Fruit fly (Drosophila melanogaster): ENCODE data around the gene Trp1.

Trp1 gene

DNA sequence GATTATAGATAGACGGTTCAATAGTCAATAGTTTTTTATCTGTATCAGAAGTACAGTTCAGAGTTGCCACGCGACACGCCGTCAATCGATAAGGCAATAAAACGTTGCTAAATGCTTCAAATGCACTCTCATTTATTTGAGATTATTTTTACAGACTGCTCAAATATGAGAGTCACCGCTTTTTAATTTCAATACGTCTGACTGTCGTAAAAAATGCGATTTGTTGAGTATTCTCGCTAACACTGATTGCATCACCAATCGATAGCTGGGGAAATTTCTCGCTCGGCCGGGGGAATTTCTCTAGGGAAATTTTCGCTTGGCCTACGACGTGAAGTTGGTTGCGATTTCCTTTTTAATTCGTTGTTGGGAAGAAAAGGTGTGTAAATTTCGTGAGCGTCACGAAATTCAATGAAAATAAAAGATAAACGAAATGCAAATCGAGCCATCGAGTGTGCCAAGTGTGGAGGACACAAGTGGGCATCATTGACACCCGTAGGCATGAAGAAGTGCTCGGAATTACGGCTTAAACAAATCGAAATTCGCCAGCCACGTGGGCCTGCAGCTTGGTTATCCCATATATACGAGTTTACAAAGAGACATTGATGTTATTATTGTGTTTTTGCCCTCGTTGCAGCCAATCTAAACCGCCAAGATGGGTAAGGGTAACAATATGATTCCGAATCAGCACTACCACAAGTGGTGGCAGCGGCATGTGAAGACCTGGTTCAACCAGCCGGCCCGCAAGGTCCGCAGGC is 42.0 kb upstream of the Trp1 start, which contains the start of the genes Dref and RpL13 (continued):
- peak; percentile 81 for TF ChIP-seq grau (tag; optimal IDR thresholded peaks at IDR 0.05)
- peak; percentile 98 for TF ChIP-seq CG10543 (GFP tag; optimal IDR thresholded peaks at IDR 0.05)
- peak; percentile 80 for TF ChIP-seq CG30020 (tag; optimal IDR thresholded peaks at IDR 0.05)
- peak; percentile 80 for TF ChIP-seq Atf-2 (GFP tag; optimal IDR thresholded peaks at IDR 0.05)
- no peak; the same call in 1 of the 2 replicates for TF ChIP-seq CG4730 (GFP tag; IDR thresholded peaks at IDR 0.05)
- no peak for TF ChIP-seq CG14965 (GFP tag; optimal IDR thresholded peaks at IDR 0.05; ENCODE audit: borderline replicate concordance)
- TF ChIP-seq Sin3A (optimal IDR thresholded peaks at IDR 0.05): peak; percentile 83
- peak; percentile 86 for TF ChIP-seq Fer2 (tag; optimal IDR thresholded peaks at IDR 0.05)
- TF ChIP-seq Dll (GFP tag; IDR thresholded peaks at IDR 0.05; ENCODE audit: partially characterized antibody): peak; percentile 88
- TF ChIP-seq Rx (GFP tag; IDR thresholded peaks at IDR 0.05): peak; percentile 70
- TF ChIP-seq caup (GFP tag; optimal IDR thresholded peaks at IDR 0.05; ENCODE audit: severe bottlenecking): peak; percentile 97
- TF ChIP-seq CG11456 (GFP tag; IDR thresholded peaks at IDR 0.05): peak; percentile 87
- TF ChIP-seq CG10462 (GFP tag; optimal IDR thresholded peaks at IDR 0.05): peak; percentile 67
- no peak for TF ChIP-seq pita (GFP tag; optimal IDR thresholded peaks at IDR 0.05)
- peak; percentile 61 for TF ChIP-seq CG9215 (GFP tag; IDR thresholded peaks at IDR 0.05)
- TF ChIP-seq CG9727 (GFP tag; optimal IDR thresholded peaks at IDR 0.05): peak; percentile 95
- peak; percentile 90 for TF ChIP-seq Hey (tag; optimal IDR thresholded peaks at IDR 0.05)
- peak; percentile 93 for TF ChIP-seq B-H2 (GFP tag; optimal IDR thresholded peaks at IDR 0.05)
- TF ChIP-seq insv (GFP tag; optimal IDR thresholded peaks at IDR 0.05): peak in 1 of 2 experiments; percentile 79
- no peak for TF ChIP-seq Trl (optimal IDR thresholded peaks at IDR 0.05)
- TF ChIP-seq Trl (GFP tag; optimal IDR thresholded peaks at IDR 0.05): peak; percentile 90
- peak; percentile 46 for TF ChIP-seq ap (GFP tag; IDR thresholded peaks at IDR 0.05)
- TF ChIP-seq scrt (GFP tag; optimal IDR thresholded peaks at IDR 0.05): peak; percentile 85
- TF ChIP-seq bowl (GFP tag; IDR thresholded peaks at IDR 0.05): 0 out of 2 replicates have a peak, but pooled peaks have one; percentile 32
- TF ChIP-seq kay (GFP tag; optimal IDR thresholded peaks at IDR 0.05): peak; percentile 36
- peak; percentile 100 for TF ChIP-seq YL-1 (GFP tag; optimal IDR thresholded peaks at IDR 0.05)
- peak; percentile 94 for TF ChIP-seq CG10431 (GFP tag; optimal IDR thresholded peaks at IDR 0.05)
- TF ChIP-seq CG31365 (tag; optimal IDR thresholded peaks at IDR 0.05): peak; percentile 85
- peak; percentile 55 for TF ChIP-seq CG15696 (tag; optimal IDR thresholded peaks at IDR 0.05)
- TF ChIP-seq CG4617 (GFP tag; optimal IDR thresholded peaks at IDR 0.05; ENCODE audit: borderline replicate concordance): peak; percentile 70
- TF ChIP-seq CG2202 (tag; optimal IDR thresholded peaks at IDR 0.05): peak; percentile 79
- TF ChIP-seq ranshi (GFP tag; IDR thresholded peaks at IDR 0.05): peak; percentile 70; the same call in 1 of the 2 replicates
- peak; percentile 99 for TF ChIP-seq Med (GFP tag)
- TF ChIP-seq CG10979 (tag; optimal IDR thresholded peaks at IDR 0.05): peak; percentile 75
- TF ChIP-seq pb (GFP tag; optimal IDR thresholded peaks at IDR 0.05): peak; percentile 91
- TF ChIP-seq Optix (GFP tag; IDR thresholded peaks at IDR 0.05): peak; percentile 65
- no peak for TF ChIP-seq Lim3 (GFP tag; IDR thresholded peaks at IDR 0.05)
- TF ChIP-seq trem (tag; optimal IDR thresholded peaks at IDR 0.05): peak; percentile 85
- TF ChIP-seq MBD-R2 (GFP tag; IDR thresholded peaks at IDR 0.05): peak; percentile 69
- TF ChIP-seq CG15269 (tag; optimal IDR thresholded peaks at IDR 0.05): peak; percentile 87
- peak; percentile 72 for TF ChIP-seq amos (GFP tag; IDR thresholded peaks at IDR 0.05; ENCODE audit: partially characterized antibody)
- TF ChIP-seq h (optimal IDR thresholded peaks at IDR 0.05): no peak
- no peak for TF ChIP-seq Hr39 (optimal IDR thresholded peaks at IDR 0.05)
- peak; percentile 95 for TF ChIP-seq NC2β (GFP tag; optimal IDR thresholded peaks at IDR 0.05)
- peak; percentile 72 for TF ChIP-seq CG16863 (GFP tag; optimal IDR thresholded peaks at IDR 0.05)
- TF ChIP-seq lab (GFP tag; optimal IDR thresholded peaks at IDR 0.05): peak; percentile 96
- peak; percentile 89 for TF ChIP-seq Fer3 (tag; optimal IDR thresholded peaks at IDR 0.05)
- TF ChIP-seq crp (GFP tag; optimal IDR thresholded peaks at IDR 0.05): peak in 1 of 2 experiments; percentile 51
- TF ChIP-seq ac (GFP tag; optimal IDR thresholded peaks at IDR 0.05): peak; percentile 73
- peak; percentile 80 for TF ChIP-seq Lhr (GFP tag; optimal IDR thresholded peaks at IDR 0.05)
